Fruit fly (Drosophila melanogaster) whole organism, adult: Measurements from ENCODE around the gene uncNacbeta.

Experiments
- CG11617 ChIP-seq: fragments of 200-800 bp; sonication (Bioruptor generic); optimal IDR thresholded peaks from 2 replicates; lab custom pipeline; 2017; ENCODE audit warnings: mild to moderate bottlenecking, missing biosample characterization, missing genetic modification reagents, missing genetic modification characterization
- CG12768 ChIP-seq: fragments of 200-800 bp; sonication (Bioruptor generic); optimal IDR thresholded peaks from 2 replicates; lab custom pipeline; 2017; ENCODE audit warnings: missing biosample characterization, missing genetic modification characterization, mild to moderate bottlenecking, moderate library complexity, missing genetic modification reagents
- CG1620 ChIP-seq: fragments of 200-800 bp; sonication (Bioruptor generic); optimal IDR thresholded peaks from 2 replicates; lab custom pipeline; 2016; ENCODE audit warnings: missing biosample characterization, missing genetic modification characterization

DNA sequence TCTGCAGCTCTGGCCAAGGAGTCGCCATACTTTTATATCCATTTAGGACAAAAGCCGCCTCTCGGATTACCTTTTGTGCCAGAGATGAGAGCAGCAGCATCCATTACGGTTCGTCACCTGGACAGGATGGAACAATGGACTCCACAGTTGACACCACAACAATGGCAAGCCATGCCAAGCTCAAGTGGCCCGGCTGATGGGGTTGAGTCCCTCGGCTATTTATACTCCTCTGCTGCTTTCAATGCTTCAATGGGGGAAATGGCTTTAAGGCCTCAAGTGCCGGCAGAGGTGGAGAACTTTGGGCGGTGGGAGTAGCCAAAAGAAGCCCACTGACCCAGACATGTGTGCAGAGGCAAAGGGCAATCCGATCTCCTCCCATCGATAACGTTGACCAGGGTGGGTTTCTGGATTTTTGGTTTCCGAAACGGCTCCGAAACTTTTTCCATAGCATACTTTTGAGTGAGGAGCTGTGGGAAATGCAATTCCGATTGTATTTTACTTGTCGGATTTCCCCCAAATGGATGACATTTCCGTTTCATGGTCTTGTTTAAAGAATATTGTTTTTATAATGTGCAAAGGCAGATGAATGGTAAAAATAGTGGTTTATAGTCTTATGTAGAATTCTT, 13.1 kb upstream of the uncNacbeta start, which contains the start of gene Ptth:
- TF ChIP-seq CG1620 (no peak), CG12768 (GFP tag; lab: Kevin White, UChicago) (no peak), CG11617 (GFP tag; lab: Kevin White, UChicago) (no peak)
